Fruit fly (Drosophila melanogaster) whole organism, embryonic: ENCODE data around the gene Pino.
A peak's percentile ranks its signal among the peaks of the same experiment; 100 is the strongest.

Experiments used
- Aef1 ChIP-seq: fragments of 200-800 bp; sonication (Bioruptor generic); IDR thresholded peaks from 3 replicates; pipeline ENCODE4 v1.3.6; 2022; ENCODE audit warnings: missing biosample characterization, missing genetic modification characterization
- BtbVII ChIP-seq: fragments of 200-800 bp; sonication (Bioruptor generic); optimal IDR thresholded peaks from 3 replicates; lab custom pipeline; 2017; ENCODE audit warnings: missing biosample characterization, mild to moderate bottlenecking, missing genetic modification characterization
- C15 ChIP-seq: fragments of 200-800 bp; sonication (Bioruptor generic); IDR thresholded peaks from 3 replicates; pipeline ENCODE4 v1.3.6; 2022; ENCODE audit warnings: missing biosample characterization, missing genetic modification characterization
- CG10462 ChIP-seq: fragments of 200-800 bp; sonication (Bioruptor generic); optimal IDR thresholded peaks from 2 replicates; lab custom pipeline; 2016; ENCODE audit warnings: missing biosample characterization, missing genetic modification characterization
- CG12942 ChIP-seq: fragments of 200-800 bp; sonication (Bioruptor generic); optimal IDR thresholded peaks from 3 replicates; lab custom pipeline; 2016; ENCODE audit warnings: missing biosample characterization, missing genetic modification characterization
- CG15073 ChIP-seq: fragments of 200-800 bp; sonication (Bioruptor generic); optimal IDR thresholded peaks from 2 replicates; lab custom pipeline; 2016; ENCODE audit warnings: missing biosample characterization, missing genetic modification characterization
- CG15601 ChIP-seq: fragments of 200-800 bp; sonication (Bioruptor generic); optimal IDR thresholded peaks from 3 replicates; lab custom pipeline; 2019; ENCODE audit warnings: missing biosample characterization, mild to moderate bottlenecking, missing genetic modification characterization, moderate library complexity
- CG17328 ChIP-seq: fragments of 200-800 bp; sonication (Bioruptor generic); IDR thresholded peaks from 2 replicates; pipeline ENCODE4 v1.3.6; 2022; ENCODE audit warnings: missing biosample characterization, missing genetic modification characterization
- CG17359 ChIP-seq: fragments of 200-800 bp; sonication (Bioruptor generic); optimal IDR thresholded peaks from 3 replicates; lab custom pipeline; 2018; ENCODE audit warnings: missing biosample characterization, mild to moderate bottlenecking, missing genetic modification characterization, moderate library complexity
- CG17361 ChIP-seq: fragments of 200-800 bp; sonication (Bioruptor generic); IDR thresholded peaks from 3 replicates; pipeline ENCODE4 v1.3.6; 2022; ENCODE audit warnings: missing biosample characterization, missing genetic modification characterization
- CG17912 ChIP-seq: fragments of 200-800 bp; sonication (Bioruptor generic); optimal IDR thresholded peaks from 2 replicates; lab custom pipeline; 2018; ENCODE audit warnings: missing biosample characterization, mild to moderate bottlenecking, missing genetic modification characterization
- CG1792 ChIP-seq: fragments of 200-800 bp; sonication (Bioruptor generic); optimal IDR thresholded peaks from 2 replicates; lab custom pipeline; 2016; ENCODE audit warnings: missing biosample characterization, missing genetic modification characterization
- CG2116 ChIP-seq: fragments of 200-800 bp; sonication (Bioruptor generic); optimal IDR thresholded peaks from 3 replicates; lab custom pipeline; 2018; ENCODE audit warnings: missing biosample characterization, mild to moderate bottlenecking, missing genetic modification characterization
- CG30403 ChIP-seq: fragments of 200-800 bp; sonication (Bioruptor generic); optimal IDR thresholded peaks from 3 replicates; lab custom pipeline; 2016; ENCODE audit warnings: missing biosample characterization, missing genetic modification characterization
- CG32767 ChIP-seq: fragments of 200-800 bp; sonication (Bioruptor generic); IDR thresholded peaks from 2 replicates; pipeline ENCODE4 v1.3.6; 2022; ENCODE audit warnings: missing biosample characterization, missing genetic modification characterization
- CG3726 ChIP-seq: fragments of 200-800 bp; sonication (Bioruptor generic); IDR thresholded peaks from 3 replicates; pipeline ENCODE4, ENCODE4 v1.3.6; 2022; ENCODE audit warnings: missing biosample characterization, missing genetic modification characterization
- CG4360 ChIP-seq: fragments of 200-800 bp; sonication (Bioruptor generic); IDR thresholded peaks from 2 replicates; pipeline ENCODE4 v1.3.6; 2022; ENCODE audit warnings: missing biosample characterization, missing genetic modification characterization
- CG4404 ChIP-seq: fragments of 200-800 bp; sonication (Bioruptor generic); IDR thresholded peaks from 2 replicates; pipeline ENCODE4 v1.3.6; 2022; ENCODE audit warnings: missing biosample characterization, missing genetic modification characterization
- CG4730 ChIP-seq: fragments of 200-800 bp; sonication (Bioruptor generic); IDR thresholded peaks from 2 replicates; pipeline ENCODE4 v1.3.6; 2022; ENCODE audit warnings: missing biosample characterization, missing genetic modification characterization
- CG5953 ChIP-seq: fragments of 200-800 bp; sonication (Bioruptor generic); IDR thresholded peaks from 2 replicates; pipeline ENCODE4 v1.3.6; 2022; ENCODE audit warnings: missing biosample characterization, missing genetic modification characterization
- CG6689 ChIP-seq: fragments of 200-800 bp; sonication (Bioruptor generic); IDR thresholded peaks from 2 replicates; pipeline ENCODE4 v1.3.6; 2022; ENCODE audit warnings: missing biosample characterization, missing genetic modification characterization
- CG7963 ChIP-seq: fragments of 200-800 bp; sonication (Bioruptor generic); IDR thresholded peaks from 3 replicates; pipeline ENCODE4 v1.3.6; 2022; ENCODE audit warnings: missing biosample characterization, missing genetic modification characterization; ENCODE audit not compliant: partially characterized antibody
- CG8359 ChIP-seq: fragments of 200-800 bp; sonication (Bioruptor generic); optimal IDR thresholded peaks from 2 replicates; lab custom pipeline; 2017; ENCODE audit warnings: missing biosample characterization, mild to moderate bottlenecking, missing genetic modification characterization, borderline replicate concordance
- Dbx ChIP-seq: fragments of 200-800 bp; sonication (Bioruptor generic); IDR thresholded peaks from 3 replicates; pipeline ENCODE4 v1.3.6; 2022; ENCODE audit warnings: missing biosample characterization, missing genetic modification characterization
- Dll ChIP-seq: fragments of 200-800 bp; sonication (Bioruptor generic); IDR thresholded peaks from 4 replicates; pipeline ENCODE4 v1.3.6; 2022; ENCODE audit warnings: missing biosample characterization, missing genetic modification characterization; ENCODE audit not compliant: partially characterized antibody
- Doc3 ChIP-seq: fragments of 200-800 bp; sonication (Bioruptor generic); IDR thresholded peaks from 3 replicates; pipeline ENCODE4 v1.3.6; 2022; ENCODE audit warnings: missing biosample characterization, missing genetic modification characterization; ENCODE audit not compliant: partially characterized antibody
- HHEX ChIP-seq: fragments of 200-800 bp; sonication (Bioruptor generic); optimal IDR thresholded peaks from 3 replicates; lab custom pipeline; 2017; ENCODE audit warnings: missing biosample characterization, mild to moderate bottlenecking, missing genetic modification characterization, missing genetic modification reagents
- HmgD ChIP-seq: fragments of 200-800 bp; sonication (Bioruptor generic); optimal IDR thresholded peaks from 3 replicates; lab custom pipeline; 2016; ENCODE audit warnings: missing biosample characterization, missing genetic modification characterization
- Kr ChIP-seq: fragments of 200-800 bp; sonication (Bioruptor generic); optimal IDR thresholded peaks from 2 replicates; lab custom pipeline; 2017; ENCODE audit warnings: missing biosample characterization, mild to moderate bottlenecking, missing genetic modification characterization
- Max ChIP-seq: fragments of 200-800 bp; sonication (Bioruptor generic); optimal IDR thresholded peaks from 2 replicates; lab custom pipeline; 2016; ENCODE audit warnings: missing biosample characterization, mild to moderate bottlenecking, missing genetic modification characterization
- Tbp ChIP-seq: fragments of >200 bp; optimal IDR thresholded peaks from 2 replicates; lab custom pipeline; 2018; ENCODE audit warnings: missing biosample characterization, missing genetic modification characterization
- amos ChIP-seq: fragments of 200-800 bp; sonication (Bioruptor generic); IDR thresholded peaks from 2 replicates; pipeline ENCODE4 v1.3.6; 2022; ENCODE audit warnings: missing biosample characterization, missing genetic modification characterization; ENCODE audit not compliant: partially characterized antibody
- aop ChIP-seq: fragments of 200-800 bp; sonication (Bioruptor generic); IDR thresholded peaks from 2 replicates; pipeline ENCODE4 v1.3.6; 2022; ENCODE audit warnings: missing biosample characterization, missing genetic modification characterization
- bowl ChIP-seq: fragments of 200-800 bp; sonication (Bioruptor generic); IDR thresholded peaks from 2 replicates; pipeline ENCODE4 v1.3.6; 2022; ENCODE audit warnings: missing biosample characterization, missing genetic modification characterization
- ci ChIP-seq: fragments of 200-800 bp; sonication (Bioruptor generic); IDR thresholded peaks from 3 replicates; pipeline ENCODE4 v1.3.6; 2022; ENCODE audit warnings: missing biosample characterization, missing genetic modification characterization
- crc ChIP-seq: fragments of 200-800 bp; sonication (Bioruptor generic); optimal IDR thresholded peaks from 2 replicates; lab custom pipeline; 2016; ENCODE audit warnings: missing biosample characterization, missing genetic modification characterization
- eyg ChIP-seq: fragments of 200-800 bp; sonication (Bioruptor generic); optimal IDR thresholded peaks from 3 replicates; lab custom pipeline; 2016; ENCODE audit warnings: missing biosample characterization, missing genetic modification characterization
- fd64A ChIP-seq: fragments of 200-800 bp; sonication (Bioruptor generic); optimal IDR thresholded peaks from 3 replicates; lab custom pipeline; 2018; ENCODE audit warnings: missing biosample characterization, mild to moderate bottlenecking, missing genetic modification characterization
- grau ChIP-seq: fragments of 200-800 bp; optimal IDR thresholded peaks from 3 replicates; lab custom pipeline; 2019; ENCODE audit warnings: missing biosample characterization, mild to moderate bottlenecking, missing genetic modification characterization, moderate library complexity
- ind ChIP-seq: fragments of 200-800 bp; sonication (Bioruptor generic); optimal IDR thresholded peaks from 3 replicates; lab custom pipeline; 2016; ENCODE audit warnings: missing biosample characterization, missing genetic modification characterization
- jigr1 ChIP-seq: fragments of 200-800 bp; sonication (Bioruptor generic); IDR thresholded peaks from 3 replicates; pipeline ENCODE4 v1.3.6; 2022; ENCODE audit warnings: missing biosample characterization, missing genetic modification characterization
- odd ChIP-seq: fragments of 200-800 bp; sonication (Bioruptor generic); optimal IDR thresholded peaks from 2 replicates; lab custom pipeline; 2017; ENCODE audit warnings: missing biosample characterization, mild to moderate bottlenecking, missing genetic modification characterization
- pan ChIP-seq, 4 experiments: fragments of >200 bp in 3 of 4; fragments of 200-800 bp in 1 of 4; sonication (Bioruptor generic) in 1 of 4; optimal IDR thresholded peaks in 3 of 4; IDR thresholded peaks in 1 of 4; 2 replicates each; pipeline versions ENCODE4 v1.3.6 to Lab custom; 2017 to 2022; ENCODE audit warnings: missing biosample characterization in 2 of 4, missing genetic modification characterization in 2 of 4, mixed read lengths in 1 of 4
- stc ChIP-seq: fragments of 200-800 bp; sonication (Bioruptor generic); IDR thresholded peaks from 2 replicates; pipeline ENCODE4 v1.3.6; 2022; ENCODE audit warnings: missing biosample characterization, missing genetic modification characterization
- tll ChIP-seq, 2 experiments: fragments of 200-800 bp in 1 of 2; fragments of >200 bp in 1 of 2; sonication (Bioruptor generic) in 1 of 2; optimal IDR thresholded peaks; 2 replicates each; lab custom pipeline; 2017 to 2019; ENCODE audit warnings: missing biosample characterization in 2 of 2, missing genetic modification characterization in 2 of 2, mild to moderate bottlenecking in 1 of 2, moderate library complexity in 1 of 2
- trh ChIP-seq: fragments of 200-800 bp; sonication (Bioruptor generic); optimal IDR thresholded peaks from 2 replicates; lab custom pipeline; 2016; ENCODE audit warnings: missing biosample characterization, missing genetic modification characterization
- tx ChIP-seq: fragments of 200-800 bp; sonication (Bioruptor generic); optimal IDR thresholded peaks from 2 replicates; lab custom pipeline; 2016; ENCODE audit warnings: missing biosample characterization, missing genetic modification characterization
- yki ChIP-seq: fragments of >200 bp; optimal IDR thresholded peaks from 3 replicates; lab custom pipeline; 2018

Gene Pino

DNA sequence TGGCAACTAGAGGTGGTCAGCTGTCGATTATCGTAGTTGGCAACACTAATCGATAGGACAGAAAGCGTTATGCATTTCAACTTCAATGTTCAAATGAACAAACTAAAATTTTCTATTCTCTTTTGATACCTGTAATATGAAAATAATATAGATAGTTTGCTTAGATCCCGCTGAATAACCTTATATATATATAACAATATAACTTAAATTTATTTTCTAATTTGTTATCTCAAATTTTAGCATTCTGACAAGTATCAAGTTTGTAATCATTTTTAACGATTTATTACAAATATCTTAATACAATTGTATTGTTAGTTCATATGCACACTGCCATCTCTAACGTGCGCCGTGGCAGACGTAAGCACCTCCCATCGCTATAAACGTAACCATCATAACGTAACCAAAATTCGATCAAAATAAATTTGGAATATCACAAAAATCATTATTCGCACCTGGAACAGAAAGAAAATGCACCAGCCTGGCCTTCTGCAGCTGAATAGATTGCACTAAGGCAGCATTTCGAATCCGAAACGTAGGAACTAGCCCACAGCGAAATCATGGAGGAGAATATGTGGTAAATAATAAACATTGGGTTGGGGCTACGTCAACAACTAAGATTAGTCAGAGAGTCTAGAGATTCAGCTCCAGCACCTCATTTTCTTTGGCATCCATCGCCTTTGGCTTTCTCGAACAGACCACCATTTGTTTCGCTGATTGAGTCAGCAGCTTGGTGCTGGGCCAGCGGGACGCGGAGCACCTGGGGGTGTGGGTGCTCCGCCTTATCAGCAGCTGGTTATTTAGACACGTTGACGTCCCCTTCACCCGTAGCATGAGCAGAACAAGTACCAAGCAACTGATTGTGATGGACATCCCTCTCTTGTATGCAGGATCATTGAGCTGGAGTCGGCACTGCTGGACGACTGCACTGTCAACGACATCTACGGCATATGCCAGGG, at the start of gene Pino, which contains the start of gene TBC1D23 (continued):
- TF ChIP-seq CG17361 (peak; percentile 85), grau (tag; lab: Kevin White, UChicago) (peak; percentile 80), fd64A (no peak), bowl (no peak), aop (GFP tag; lab: Robert Waterston, UW) (no peak), CG10462 (GFP tag; lab: Kevin White, UChicago) (peak; percentile 53), HmgD (GFP tag; lab: Kevin White, UChicago) (no peak), Max (GFP tag; lab: Kevin White, UChicago) (peak; percentile 29), Aef1 (GFP tag; lab: Robert Waterston, UW) (peak; percentile 71), Dll (GFP tag; lab: Robert Waterston, UW) (peak; percentile 84), Tbp (GFP tag; lab: Kevin White, UChicago) (no peak), CG4730 (GFP tag; lab: Robert Waterston, UW) (peak; percentile 60), trh (GFP tag; lab: Kevin White, UChicago) (peak; percentile 28), CG1792 (GFP tag; lab: Kevin White, UChicago) (no peak), CG17912 (GFP tag; lab: Kevin White, UChicago) (no peak), CG32767 (GFP tag; lab: Robert Waterston, UW) (no peak; the same call in 1 of the 2 replicates), CG15601 (tag; lab: Kevin White, UChicago) (peak; percentile 53), CG17328 (GFP tag; lab: Robert Waterston, UW) (peak; percentile 70), stc (GFP tag; lab: Robert Waterston, UW) (peak; percentile 21; the same call in 1 of the 2 replicates), tx (GFP tag; lab: Kevin White, UChicago) (no peak), CG7963 (GFP tag; lab: Robert Waterston, UW) (0 out of 3 replicates have a peak, but pooled peaks have one; percentile 11), Doc3 (GFP tag; lab: Robert Waterston, UW) (peak; percentile 64), C15 (GFP tag; lab: Robert Waterston, UW) (peak; percentile 36; the same call in 1 of the 3 replicates), yki (lab: Kevin White, UChicago) (no peak), crc (GFP tag; lab: Kevin White, UChicago) (no peak), amos (GFP tag; lab: Robert Waterston, UW) (peak; percentile 61; the same call in 1 of the 2 replicates), CG6689 (GFP tag; lab: Robert Waterston, UW) (peak; percentile 68), CG17359 (tag; lab: Kevin White, UChicago) (peak; percentile 51), CG3726 (no peak), CG15073 (GFP tag; lab: Kevin White, UChicago) (no peak), CG8359 (GFP tag; lab: Kevin White, UChicago) (no peak), ind (peak; percentile 81), jigr1 (GFP tag; lab: Robert Waterston, UW) (no peak; the same call in 2 of the 3 replicates), ci (no peak), tll (GFP tag; optimal IDR thresholded peaks at IDR 0.05; lab: Kevin White, UChicago) (no peak), eyg (GFP tag; lab: Kevin White, UChicago) (no peak), pan (optimal IDR thresholded peaks at IDR 0.05; lab: Kevin White, UChicago) (no peak), pan (GFP tag; optimal IDR thresholded peaks at IDR 0.05 in 1 of 2, IDR thresholded peaks at IDR 0.05 in 1 of 2) (peak in 1 of 2 experiments; percentile 77), odd (peak; percentile 24), Dbx (peak; percentile 84), CG2116 (peak; percentile 75), Kr (GFP tag; lab: Kevin White, UChicago) (no peak), BtbVII (GFP tag; lab: Kevin White, UChicago) (no peak), CG30403 (GFP tag; lab: Kevin White, UChicago) (peak; percentile 86), CG4360 (no peak), CG5953 (GFP tag; lab: Robert Waterston, UW) (no peak), CG12942 (GFP tag; lab: Kevin White, UChicago) (peak; percentile 72), CG4404 (GFP tag; lab: Robert Waterston, UW) (peak; percentile 63), HHEX (GFP tag; lab: Kevin White, UChicago) (peak; percentile 46)
